Fruit fly (Drosophila melanogaster): ENCODE results near the gene CG13014.

Gene CG13014

dm6 chrX:16579978-16580377 is 7.7 kb upstream of the CG13014 start (continued):
- TF ChIP-seq CG10366 (GFP tag; IDR thresholded peaks at IDR 0.05) (no peak), Fer3 (tag; optimal IDR thresholded peaks at IDR 0.05) (peak; percentile 20), CG6272 (GFP tag; IDR thresholded peaks at IDR 0.05) (no peak), CG6689 (GFP tag; IDR thresholded peaks at IDR 0.05) (peak; percentile 34; the same call in 1 of the 2 replicates), Dip3 (GFP tag; optimal IDR thresholded peaks at IDR 0.05) (no peak), CG4707 (GFP tag; optimal IDR thresholded peaks at IDR 0.05) (no peak), hbn (GFP tag; IDR thresholded peaks at IDR 0.05; ENCODE audit: partially characterized antibody) (no peak), chinmo (GFP tag; IDR thresholded peaks at IDR 0.05; ENCODE audit: partially characterized antibody) (no peak), Hr51 (GFP tag; optimal IDR thresholded peaks at IDR 0.05) (peak in 1 of 2 experiments; percentile 67), CG14050 (GFP tag; IDR thresholded peaks at IDR 0.05) (no peak), Hand (GFP tag; optimal IDR thresholded peaks at IDR 0.05) (peak; percentile 66), HmgZ (tag; optimal IDR thresholded peaks at IDR 0.05) (no peak), CG5180 (GFP tag; optimal IDR thresholded peaks at IDR 0.05) (peak; percentile 12), CG8924 (tag; optimal IDR thresholded peaks at IDR 0.05) (peak; percentile 42), CG2120 (GFP tag; optimal IDR thresholded peaks at IDR 0.05) (peak; percentile 48), nerfin-1 (tag; optimal IDR thresholded peaks at IDR 0.05) (no peak), CG12659 (GFP tag; optimal IDR thresholded peaks at IDR 0.05) (peak; percentile 16), CG5953 (GFP tag; IDR thresholded peaks at IDR 0.05) (no peak), CG11696 (GFP tag; IDR thresholded peaks at IDR 0.05) (no peak), nau (GFP tag; optimal IDR thresholded peaks at IDR 0.05) (peak; percentile 39), br (optimal IDR thresholded peaks at IDR 0.05) (no peak), NfI (GFP tag; optimal IDR thresholded peaks at IDR 0.05) (peak; percentile 36), hkb (optimal IDR thresholded peaks at IDR 0.05) (no peak), hkb (GFP tag; IDR thresholded peaks at IDR 0.05) (0 out of 2 replicates have a peak, but pooled peaks have one; percentile 21), CG6765 (GFP tag; optimal IDR thresholded peaks at IDR 0.05) (no peak), Dp (GFP tag; optimal IDR thresholded peaks at IDR 0.05) (no peak), CG42726 (GFP tag; IDR thresholded peaks at IDR 0.05; ENCODE audit: partially characterized antibody) (no peak), Six4 (GFP tag; optimal IDR thresholded peaks at IDR 0.05) (no peak), grau (tag; optimal IDR thresholded peaks at IDR 0.05) (peak; percentile 61), CG3838 (GFP tag; optimal IDR thresholded peaks at IDR 0.05) (no peak), CG6683 (GFP tag; optimal IDR thresholded peaks at IDR 0.05) (no peak), bbx (GFP tag; IDR thresholded peaks at IDR 0.05; ENCODE audit: partially characterized antibody) (no peak), schlank (tag; optimal IDR thresholded peaks at IDR 0.05) (no peak), CG18764 (GFP tag; optimal IDR thresholded peaks at IDR 0.05) (no peak), unpg (GFP tag; optimal IDR thresholded peaks at IDR 0.05) (peak; percentile 41), gsb-n (tag; optimal IDR thresholded peaks at IDR 0.05) (no peak), CG10209 (GFP tag; optimal IDR thresholded peaks at IDR 0.05) (peak; percentile 50), ind (GFP tag; optimal IDR thresholded peaks at IDR 0.05) (peak; percentile 28), CG11456 (GFP tag; IDR thresholded peaks at IDR 0.05) (no peak), CG8388 (GFP tag; optimal IDR thresholded peaks at IDR 0.05) (no peak), CG13123 (GFP tag; optimal IDR thresholded peaks at IDR 0.05) (no peak), CG10543 (GFP tag; optimal IDR thresholded peaks at IDR 0.05) (no peak), CG3995 (GFP tag; optimal IDR thresholded peaks at IDR 0.05) (no peak), vfl (GFP tag; optimal IDR thresholded peaks at IDR 0.05) (no peak), tap (tag; optimal IDR thresholded peaks at IDR 0.05) (peak; percentile 4), CG16815 (GFP tag; optimal IDR thresholded peaks at IDR 0.05) (no peak), CG2199 (GFP tag; IDR thresholded peaks at IDR 0.05) (no peak), gsb (GFP tag; IDR thresholded peaks at IDR 0.05) (no peak), CG9727 (GFP tag; optimal IDR thresholded peaks at IDR 0.05) (peak; percentile 57), bab2 (GFP tag; optimal IDR thresholded peaks at IDR 0.05) (peak; percentile 8), gcm (GFP tag; optimal IDR thresholded peaks at IDR 0.05) (peak; percentile 9)

Measured in whole organism, embryonic.